Fruit fly (Drosophila melanogaster) whole organism, prepupa: ENCODE results near the gene CG32428.

Experiments
- Blimp-1 ChIP-seq: fragments of 200-800 bp; sonication (Bioruptor generic); optimal IDR thresholded peaks from 3 replicates; lab custom pipeline; 2017; ENCODE audit warnings: missing biosample characterization, missing genetic modification characterization, mild to moderate bottlenecking, moderate library complexity, missing genetic modification reagents
- CG10669 ChIP-seq: fragments of 200-800 bp; sonication (Bioruptor generic); optimal IDR thresholded peaks from 3 replicates; lab custom pipeline; 2018; ENCODE audit warnings: missing biosample characterization, mild to moderate bottlenecking, missing genetic modification characterization, moderate library complexity
- CG11294 ChIP-seq: fragments of 200-800 bp; sonication (Bioruptor generic); IDR thresholded peaks from 2 replicates; pipeline ENCODE4 v1.3.6; 2022; ENCODE audit warnings: missing biosample characterization, missing genetic modification characterization
- CG11902 ChIP-seq: fragments of 200-800 bp; sonication (Bioruptor generic); optimal IDR thresholded peaks from 3 replicates; lab custom pipeline; 2016; ENCODE audit warnings: missing biosample characterization, missing genetic modification characterization
- CG15336 ChIP-seq: fragments of 200-800 bp; sonication (Bioruptor generic); IDR thresholded peaks from 2 replicates; pipeline ENCODE4 v1.3.6; 2022; ENCODE audit warnings: missing biosample characterization, missing genetic modification characterization
- CG1621 ChIP-seq: fragments of 200-800 bp; sonication (Bioruptor generic); optimal IDR thresholded peaks from 3 replicates; lab custom pipeline; 2018; ENCODE audit warnings: missing biosample characterization, mild to moderate bottlenecking, missing genetic modification characterization
- CG16779 ChIP-seq: fragments of 200-800 bp; sonication (Bioruptor generic); optimal IDR thresholded peaks from 3 replicates; lab custom pipeline; 2017; ENCODE audit warnings: missing biosample characterization, mild to moderate bottlenecking, missing genetic modification characterization
- CG3032 ChIP-seq: fragments of 200-800 bp; optimal IDR thresholded peaks from 2 replicates; lab custom pipeline; 2019; ENCODE audit warnings: missing biosample characterization, mild to moderate bottlenecking, missing genetic modification characterization, moderate library complexity
- CG31627 ChIP-seq: fragments of 200-800 bp; sonication (Bioruptor generic); optimal IDR thresholded peaks from 3 replicates; lab custom pipeline; 2016; ENCODE audit warnings: missing biosample characterization, missing genetic modification characterization
- CG32006 ChIP-seq: fragments of 200-800 bp; sonication (Bioruptor generic); optimal IDR thresholded peaks from 3 replicates; lab custom pipeline; 2017; ENCODE audit warnings: missing biosample characterization, mild to moderate bottlenecking, missing genetic modification characterization
- CG34406 ChIP-seq: fragments of 200-800 bp; sonication (Bioruptor generic); optimal IDR thresholded peaks from 3 replicates; lab custom pipeline; 2016; ENCODE audit warnings: missing biosample characterization, missing genetic modification characterization
- CG3919 ChIP-seq: fragments of 200-800 bp; sonication (Bioruptor generic); optimal IDR thresholded peaks from 3 replicates; lab custom pipeline; 2016; ENCODE audit warnings: missing biosample characterization, missing genetic modification characterization
- CG4318 ChIP-seq: fragments of 200-800 bp; sonication (Bioruptor generic); optimal IDR thresholded peaks from 3 replicates; lab custom pipeline; 2017; ENCODE audit warnings: missing biosample characterization, mild to moderate bottlenecking, missing genetic modification characterization
- CG6163 ChIP-seq: fragments of 200-800 bp; sonication (Bioruptor generic); IDR thresholded peaks from 3 replicates; pipeline ENCODE4 v1.3.6; 2022; ENCODE audit warnings: missing biosample characterization, missing genetic modification characterization
- CG6276 ChIP-seq: fragments of 200-800 bp; sonication (Bioruptor generic); optimal IDR thresholded peaks from 2 replicates; lab custom pipeline; 2017; ENCODE audit warnings: missing biosample characterization, mild to moderate bottlenecking, missing genetic modification characterization
- CG6792 ChIP-seq: fragments of 200-800 bp; sonication (Bioruptor generic); optimal IDR thresholded peaks from 3 replicates; lab custom pipeline; 2016; ENCODE audit warnings: missing biosample characterization, missing genetic modification characterization
- CG6808 ChIP-seq: fragments of 200-800 bp; sonication (Bioruptor generic); optimal IDR thresholded peaks from 3 replicates; lab custom pipeline; 2017; ENCODE audit warnings: missing biosample characterization, missing genetic modification characterization, mild to moderate bottlenecking, moderate library complexity, missing genetic modification reagents
- CG6854 ChIP-seq: fragments of 200-800 bp; sonication (Bioruptor generic); optimal IDR thresholded peaks from 2 replicates; lab custom pipeline; 2017; ENCODE audit warnings: missing biosample characterization, mild to moderate bottlenecking, missing genetic modification characterization
- CG7368 ChIP-seq: fragments of 200-800 bp; sonication (Bioruptor generic); optimal IDR thresholded peaks from 3 replicates; lab custom pipeline; 2016; ENCODE audit warnings: missing biosample characterization, missing genetic modification characterization
- CG8319 ChIP-seq: fragments of 200-800 bp; sonication (Bioruptor generic); optimal IDR thresholded peaks from 3 replicates; lab custom pipeline; 2016; ENCODE audit warnings: missing biosample characterization, missing genetic modification characterization
- CG8632 ChIP-seq: fragments of 200-800 bp; sonication (Bioruptor generic); optimal IDR thresholded peaks from 3 replicates; lab custom pipeline; 2016; ENCODE audit warnings: missing biosample characterization, missing genetic modification characterization
- Eip75B ChIP-seq: fragments of 200-800 bp; sonication (Bioruptor generic); optimal IDR thresholded peaks from 3 replicates; lab custom pipeline; 2016; ENCODE audit warnings: missing biosample characterization, missing genetic modification characterization
- Eip78C ChIP-seq: fragments of 200-800 bp; sonication (Bioruptor generic); peaks from one replicate; lab custom pipeline; 2016; ENCODE audit warnings: missing biosample characterization, missing genetic modification characterization
- Eip93F ChIP-seq: fragments of 200-800 bp; sonication (Bioruptor generic); optimal IDR thresholded peaks from 2 replicates; lab custom pipeline; 2016; ENCODE audit warnings: missing biosample characterization, mild to moderate bottlenecking, missing genetic modification characterization
- Ets21C ChIP-seq: fragments of 200-800 bp; sonication (Bioruptor generic); optimal IDR thresholded peaks from 3 replicates; lab custom pipeline; 2016; ENCODE audit warnings: missing biosample characterization, missing genetic modification characterization
- Ets96B ChIP-seq: fragments of 200-800 bp; optimal IDR thresholded peaks from 2 replicates; lab custom pipeline; 2019; ENCODE audit warnings: missing biosample characterization, mild to moderate bottlenecking, missing genetic modification characterization, moderate library complexity
- Hr39 ChIP-seq: fragments of 200-800 bp; sonication (Bioruptor generic); optimal IDR thresholded peaks from 2 replicates; lab custom pipeline; 2016; ENCODE audit warnings: missing biosample characterization, missing genetic modification characterization
- Hr4 ChIP-seq: fragments of 200-800 bp; sonication (Bioruptor generic); optimal IDR thresholded peaks from 3 replicates; lab custom pipeline; 2016; ENCODE audit warnings: missing biosample characterization, missing genetic modification characterization
- Lpt ChIP-seq: fragments of 200-800 bp; sonication (Bioruptor generic); optimal IDR thresholded peaks from 3 replicates; lab custom pipeline; 2016; ENCODE audit warnings: missing biosample characterization, missing genetic modification characterization
- Met ChIP-seq: fragments of 200-800 bp; sonication (Bioruptor generic); optimal IDR thresholded peaks from 3 replicates; lab custom pipeline; 2016; ENCODE audit warnings: missing biosample characterization, missing genetic modification characterization
- Sox102F ChIP-seq: fragments of 200-800 bp; sonication (Bioruptor generic); optimal IDR thresholded peaks from 2 replicates; lab custom pipeline; 2016; ENCODE audit warnings: missing biosample characterization, mild to moderate bottlenecking, missing genetic modification characterization
- Sox14 ChIP-seq: fragments of 200-800 bp; sonication (Bioruptor generic); optimal IDR thresholded peaks from 3 replicates; lab custom pipeline; 2016; ENCODE audit warnings: missing biosample characterization, missing genetic modification characterization
- acj6 ChIP-seq: fragments of 200-800 bp; sonication (Bioruptor generic); optimal IDR thresholded peaks from 3 replicates; lab custom pipeline; 2016; ENCODE audit warnings: missing biosample characterization, missing genetic modification characterization
- cyc ChIP-seq: fragments of 200-800 bp; sonication (Bioruptor generic); optimal IDR thresholded peaks from 3 replicates; lab custom pipeline; 2016; ENCODE audit warnings: missing biosample characterization, missing genetic modification characterization
- dac ChIP-seq: fragments of 200-800 bp; sonication (Bioruptor generic); optimal IDR thresholded peaks from 2 replicates; lab custom pipeline; 2017; ENCODE audit warnings: missing biosample characterization, mild to moderate bottlenecking, missing genetic modification characterization
- dsx ChIP-seq: fragments of 200-800 bp; optimal IDR thresholded peaks from 3 replicates; lab custom pipeline; 2019; ENCODE audit warnings: missing biosample characterization, mild to moderate bottlenecking, missing genetic modification characterization, moderate library complexity; ENCODE audit not compliant: poor library complexity, severe bottlenecking
- esn ChIP-seq: fragments of 200-800 bp; sonication (Bioruptor generic); optimal IDR thresholded peaks from 2 replicates; lab custom pipeline; 2016; ENCODE audit warnings: missing biosample characterization, mild to moderate bottlenecking, missing genetic modification characterization, moderate library complexity
- fd85E ChIP-seq: fragments of 200-800 bp; sonication (Bioruptor generic); optimal IDR thresholded peaks from 3 replicates; lab custom pipeline; 2016; ENCODE audit warnings: missing biosample characterization, missing genetic modification characterization
- fkh ChIP-seq: fragments of 200-800 bp; sonication (Bioruptor generic); optimal IDR thresholded peaks from 3 replicates; lab custom pipeline; 2017; ENCODE audit warnings: missing biosample characterization, mild to moderate bottlenecking, missing genetic modification characterization, moderate library complexity
- lz ChIP-seq: fragments of 200-800 bp; sonication (Bioruptor generic); optimal IDR thresholded peaks from 3 replicates; lab custom pipeline; 2016; ENCODE audit warnings: missing biosample characterization, missing genetic modification characterization
- net ChIP-seq: fragments of 200-800 bp; sonication (Bioruptor generic); optimal IDR thresholded peaks from 3 replicates; lab custom pipeline; 2016; ENCODE audit warnings: missing biosample characterization, missing genetic modification characterization
- pdm3 ChIP-seq: fragments of 200-800 bp; sonication (Bioruptor generic); optimal IDR thresholded peaks from 3 replicates; lab custom pipeline; 2016; ENCODE audit warnings: missing biosample characterization, missing genetic modification characterization
- salr ChIP-seq, 2 experiments: fragments of 200-800 bp; sonication (Bioruptor generic); optimal IDR thresholded peaks; 3 replicates each; lab custom pipeline; 2016 to 2018; ENCODE audit warnings: missing biosample characterization in 2 of 2, missing genetic modification characterization in 2 of 2, mild to moderate bottlenecking in 1 of 2
- spab ChIP-seq: fragments of 200-800 bp; sonication (Bioruptor generic); optimal IDR thresholded peaks from 2 replicates; lab custom pipeline; 2017; ENCODE audit warnings: missing biosample characterization, mild to moderate bottlenecking, missing genetic modification characterization, missing genetic modification reagents
- ss ChIP-seq, 2 experiments: fragments of 200-800 bp; sonication (Bioruptor generic); optimal IDR thresholded peaks; 2 replicates in 1 of 2; 3 replicates in 1 of 2; lab custom pipeline; 2017 to 2018; ENCODE audit warnings: mild to moderate bottlenecking in 2 of 2, missing biosample characterization in 2 of 2, missing genetic modification characterization in 2 of 2, moderate library complexity in 1 of 2
- svp ChIP-seq: fragments of 200-800 bp; sonication (Bioruptor generic); peaks from one replicate; lab custom pipeline; 2016; ENCODE audit warnings: missing biosample characterization, missing genetic modification characterization
- vri ChIP-seq: fragments of 200-800 bp; sonication (Bioruptor generic); optimal IDR thresholded peaks from 3 replicates; lab custom pipeline; 2016; ENCODE audit warnings: missing biosample characterization, mild to moderate bottlenecking, missing genetic modification characterization

CG32428 gene

DNA sequence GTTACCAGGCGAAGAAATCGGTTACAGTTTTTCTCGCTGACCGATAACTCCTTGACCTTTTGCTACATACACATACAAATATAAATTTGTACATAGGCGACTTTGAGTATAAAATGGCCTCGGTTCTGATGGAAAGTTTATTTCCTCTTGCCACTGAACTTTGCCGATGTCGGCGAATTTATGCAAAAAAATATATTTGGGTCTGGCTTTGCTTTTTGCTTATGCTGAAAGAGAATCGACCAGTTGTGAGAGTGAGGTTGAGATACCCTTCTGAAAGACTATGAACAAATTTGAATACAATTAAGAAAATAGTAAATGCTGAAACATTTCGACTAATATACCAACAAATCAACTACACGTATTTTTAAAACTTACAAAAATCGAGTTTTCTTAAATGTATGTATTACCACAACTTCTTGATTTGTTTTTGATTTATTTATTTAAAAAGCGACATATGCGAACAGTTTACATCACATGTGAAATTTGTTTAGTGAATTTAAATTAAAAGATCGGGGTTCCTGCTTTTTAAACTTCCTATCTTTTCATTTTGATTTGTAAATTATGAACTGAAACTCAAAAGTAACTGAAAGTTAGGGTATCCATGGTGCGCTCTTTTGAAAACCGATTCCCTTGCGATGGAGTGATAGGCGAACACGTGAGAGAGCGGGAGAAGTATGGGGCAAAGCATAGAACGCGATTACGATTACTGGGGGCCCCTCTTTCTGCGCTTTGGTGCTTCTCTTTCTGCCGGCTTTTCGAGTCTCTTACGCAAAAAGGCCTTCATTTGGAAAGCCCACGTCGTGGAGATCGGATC lies 35.8 kb upstream of the CG32428 start (continued):
- TF ChIP-seq CG6163 (0 out of 3 replicates have a peak, but pooled peaks have one; percentile 26), Hr4 (GFP tag; lab: Kevin White, UChicago) (peak; percentile 84), CG8632 (GFP tag; lab: Kevin White, UChicago) (peak; percentile 72), fkh (peak; percentile 71), CG31627 (peak; percentile 81), dsx (GFP tag; lab: Kevin White, UChicago) (peak; percentile 71), dac (peak; percentile 50), Hr39 (peak; percentile 72), CG3032 (tag; lab: Kevin White, UChicago) (peak; percentile 78), salr (GFP tag; optimal IDR thresholded peaks at IDR 0.05; lab: Kevin White, UChicago) (peak in 1 of 2 experiments; percentile 84), Met (GFP tag; lab: Kevin White, UChicago) (peak; percentile 82), CG3919 (GFP tag; lab: Kevin White, UChicago) (peak; percentile 75), CG1621 (tag; lab: Kevin White, UChicago) (peak; percentile 48), esn (peak; percentile 90), CG34406 (GFP tag; lab: Kevin White, UChicago) (peak; percentile 78), Sox14 (GFP tag; lab: Kevin White, UChicago) (peak; percentile 86), CG32006 (peak; percentile 91), CG11902 (GFP tag; lab: Kevin White, UChicago) (peak; percentile 49), net (GFP tag; lab: Kevin White, UChicago) (peak; percentile 84), svp (GFP tag; lab: Kevin White, UChicago) (peak; percentile 93), Eip75B (GFP tag; lab: Kevin White, UChicago) (peak; percentile 85), CG15336 (GFP tag; lab: Robert Waterston, UW) (peak; percentile 70), Blimp-1 (GFP tag; lab: Kevin White, UChicago) (peak; percentile 49), Ets21C (GFP tag; lab: Kevin White, UChicago) (peak; percentile 58), CG4318 (peak; percentile 67), fd85E (GFP tag; lab: Kevin White, UChicago) (no peak), Ets96B (tag; lab: Kevin White, UChicago) (peak; percentile 69), CG6808 (GFP tag; lab: Kevin White, UChicago) (peak; percentile 86), Sox102F (GFP tag; lab: Kevin White, UChicago) (peak; percentile 82), Eip78C (GFP tag; lab: Kevin White, UChicago) (peak; percentile 96), CG6854 (peak; percentile 33), CG8319 (GFP tag; lab: Kevin White, UChicago) (peak; percentile 60), CG7368 (GFP tag; lab: Kevin White, UChicago) (peak; percentile 50), cyc (peak; percentile 71), spab (peak; percentile 74), vri (GFP tag; lab: Kevin White, UChicago) (peak; percentile 69)

DNA sequence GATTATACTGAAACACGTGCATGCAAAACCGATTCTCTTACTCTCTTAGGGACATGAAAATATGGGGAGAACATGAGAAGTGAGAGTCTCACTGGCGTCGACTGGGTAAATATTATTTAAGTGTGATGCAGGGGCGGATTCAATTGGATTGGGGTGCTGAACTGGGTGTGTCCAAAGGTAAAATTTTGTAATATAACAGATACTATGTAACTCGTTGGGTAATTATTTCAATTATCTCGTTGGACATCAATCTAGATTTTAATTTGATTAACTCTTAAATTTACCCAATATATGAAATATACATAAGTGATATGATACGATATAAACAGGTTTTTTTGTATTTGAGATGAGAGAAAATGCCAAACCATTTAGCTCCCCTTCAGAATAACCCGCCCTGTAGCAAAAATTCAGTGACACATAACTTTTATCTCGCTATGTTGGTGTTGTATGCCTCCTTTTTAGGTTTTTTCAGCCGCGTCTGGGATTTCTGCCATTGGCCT lies 34.7 kb upstream of the CG32428 start:
- TF ChIP-seq salr (GFP tag; optimal IDR thresholded peaks at IDR 0.05; lab: Kevin White, UChicago) (peak in 1 of 2 experiments; percentile 87), Eip78C (GFP tag; lab: Kevin White, UChicago) (peak; percentile 98), CG6792 (GFP tag; lab: Kevin White, UChicago) (peak; percentile 90), CG11294 (peak; percentile 77), CG3919 (GFP tag; lab: Kevin White, UChicago) (peak; percentile 95), lz (peak; percentile 91), CG34406 (GFP tag; lab: Kevin White, UChicago) (peak; percentile 91), Eip93F (GFP tag; lab: Kevin White, UChicago) (peak; percentile 53), Hr39 (peak; percentile 92), pdm3 (peak; percentile 93), CG6854 (peak; percentile 80), spab (peak; percentile 87), CG16779 (peak; percentile 81), CG31627 (peak; percentile 94), CG6163 (no peak; the same call in none of the 3 replicates), CG4318 (peak; percentile 82), dac (peak; percentile 70), CG10669 (GFP tag; lab: Kevin White, UChicago) (peak; percentile 91), Lpt (peak; percentile 85), ss (GFP tag; optimal IDR thresholded peaks at IDR 0.05; lab: Kevin White, UChicago) (peak; percentile 91 to 92), Eip75B (GFP tag; lab: Kevin White, UChicago) (peak; percentile 92), CG6276 (peak; percentile 83), CG8632 (GFP tag; lab: Kevin White, UChicago) (peak; percentile 90), acj6 (GFP tag; lab: Kevin White, UChicago) (peak; percentile 89)
